Worm (Caenorhabditis elegans) whole organism, young adult: Measurements from ENCODE around the gene cnp-2.
A peak's percentile ranks its signal among the peaks of the same experiment; 100 is the strongest.

Source experiments
- C17E4.6 ChIP-seq: fragments of 200-800 bp; sonication (Bioruptor generic); IDR thresholded peaks from 2 replicates; pipeline ENCODE4 v1.3.6; 2022; ENCODE audit warnings: missing genetic modification reagents, missing genetic modification characterization, missing compliant biosample characterization
- F33H1.4 ChIP-seq: fragments of 200-800 bp; sonication (Bioruptor generic); IDR thresholded peaks from 2 replicates; pipeline ENCODE4 v1.3.6; 2022; ENCODE audit warnings: missing genetic modification reagents, missing genetic modification characterization, missing compliant biosample characterization
- F52B5.7 ChIP-seq: sonication (generic microtip); optimal IDR thresholded peaks from 2 replicates; lab custom pipeline; 2016; ENCODE audit warnings: mild to moderate bottlenecking, missing genetic modification characterization, missing compliant biosample characterization
- F55B11.4 ChIP-seq: sonication (generic microtip); optimal IDR thresholded peaks from 2 replicates; lab custom pipeline; 2016; ENCODE audit warnings: missing compliant biosample characterization, missing genetic modification characterization, borderline replicate concordance; ENCODE audit not compliant: insufficient read depth
- F57A8.1 ChIP-seq: fragments of 200-800 bp; sonication (Bioruptor generic); optimal IDR thresholded peaks from 2 replicates; lab custom pipeline; 2018; ENCODE audit warnings: mild to moderate bottlenecking, missing genetic modification characterization, moderate library complexity, missing compliant biosample characterization
- T07F8.4 ChIP-seq: sonication (generic microtip); optimal IDR thresholded peaks from 2 replicates; lab custom pipeline; 2016; ENCODE audit warnings: mild to moderate bottlenecking, missing genetic modification characterization, moderate library complexity, missing compliant biosample characterization
- Y53G8AR.9 ChIP-seq: fragments of 200-800 bp; sonication (Bioruptor generic); conservative IDR thresholded peaks from 2 replicates; pipeline ENCODE4 v1.3.6; 2022; ENCODE audit warnings: missing genetic modification reagents, missing genetic modification characterization, missing compliant biosample characterization
- Y95B8A.8 ChIP-seq: fragments of 200-800 bp; sonication (Bioruptor generic); IDR thresholded peaks from 2 replicates; pipeline ENCODE4 v1.3.6; 2022; ENCODE audit warnings: missing genetic modification reagents, missing genetic modification characterization, missing compliant biosample characterization
- ZK185.1 ChIP-seq: sonication (generic microtip); optimal IDR thresholded peaks from 2 replicates; lab custom pipeline; 2016; ENCODE audit warnings: mild to moderate bottlenecking, missing genetic modification characterization, missing compliant biosample characterization; ENCODE audit not compliant: poor library complexity, severe bottlenecking
- akir-1 ChIP-seq: fragments of 200-800 bp; sonication (Bioruptor generic); optimal IDR thresholded peaks from 2 replicates; lab custom pipeline; 2018; ENCODE audit warnings: mild to moderate bottlenecking, missing genetic modification characterization, moderate library complexity, missing compliant biosample characterization
- aptf-3 ChIP-seq: fragments of 200-800 bp; sonication (Bioruptor generic); IDR thresholded peaks from 2 replicates; pipeline ENCODE4 v1.3.6; 2022; ENCODE audit warnings: missing genetic modification characterization, missing compliant biosample characterization
- athp-1 ChIP-seq: sonication (generic microtip); optimal IDR thresholded peaks from 2 replicates; lab custom pipeline; 2017; ENCODE audit warnings: mild to moderate bottlenecking, missing genetic modification characterization, missing compliant biosample characterization
- attf-5 ChIP-seq: fragments of 200-800 bp; sonication (Bioruptor generic); optimal IDR thresholded peaks from 2 replicates; lab custom pipeline; 2018; ENCODE audit warnings: mild to moderate bottlenecking, missing genetic modification characterization, missing compliant biosample characterization
- ccch-3 ChIP-seq: fragments of 200-800 bp; sonication (Bioruptor generic); optimal IDR thresholded peaks from 2 replicates; lab custom pipeline; 2018; ENCODE audit warnings: mild to moderate bottlenecking, missing genetic modification characterization, missing compliant biosample characterization
- cebp-1 ChIP-seq, 2 experiments: fragments of 200-800 bp in 1 of 2; sonication (Bioruptor generic) in 1 of 2; sonication (generic microtip) in 1 of 2; IDR thresholded peaks in 1 of 2; optimal IDR thresholded peaks in 1 of 2; 2 replicates each; pipeline versions ENCODE4 v1.3.6 to Lab custom; 2017 to 2022; ENCODE audit warnings: missing compliant biosample characterization in 2 of 2, missing genetic modification characterization in 2 of 2, mild to moderate bottlenecking in 1 of 2, missing genetic modification reagents in 1 of 2, moderate library complexity in 1 of 2
- cebp-2 ChIP-seq: fragments of 200-800 bp; sonication (Bioruptor generic); IDR thresholded peaks from 2 replicates; pipeline ENCODE4 v1.3.6; 2022; ENCODE audit warnings: missing genetic modification characterization, missing compliant biosample characterization
- ceh-58 ChIP-seq: fragments of 200-800 bp; sonication (Bioruptor generic); IDR thresholded peaks from 2 replicates; pipeline ENCODE4 v1.3.6; 2022; ENCODE audit warnings: missing genetic modification characterization, missing compliant biosample characterization
- die-1 ChIP-seq: sonication (generic microtip); optimal IDR thresholded peaks from 2 replicates; lab custom pipeline; 2016; ENCODE audit warnings: missing genotype, mild to moderate bottlenecking, missing genetic modification characterization, missing compliant biosample characterization
- dox-1 ChIP-seq: fragments of 200-800 bp; sonication (Bioruptor generic); IDR thresholded peaks from 2 replicates; pipeline ENCODE4 v1.3.6; 2022; ENCODE audit warnings: missing genetic modification reagents, missing genetic modification characterization, missing compliant biosample characterization
- dpff-1 ChIP-seq: sonication (generic microtip); optimal IDR thresholded peaks from 2 replicates; lab custom pipeline; 2017; ENCODE audit warnings: mild to moderate bottlenecking, missing genetic modification characterization, missing compliant biosample characterization
- efl-1 ChIP-seq: fragments of 150-350 bp; optimal IDR thresholded peaks from 2 replicates; lab custom pipeline; 2014; ENCODE audit warnings: missing biosample characterization, missing genetic modification reagents, missing genetic modification characterization
- egl-18 ChIP-seq: fragments of 200-800 bp; sonication (Bioruptor generic); IDR thresholded peaks from 2 replicates; pipeline ENCODE4 v1.3.6; 2022; ENCODE audit warnings: missing genetic modification reagents, missing genetic modification characterization, missing compliant biosample characterization
- hmg-1.2 ChIP-seq: fragments of 200-800 bp; sonication (Bioruptor generic); IDR thresholded peaks from 2 replicates; pipeline ENCODE4 v1.3.6; 2022; ENCODE audit warnings: missing genetic modification reagents, missing genetic modification characterization, missing compliant biosample characterization
- hmg-20 ChIP-seq: fragments of 200-800 bp; sonication (Bioruptor generic); IDR thresholded peaks from 2 replicates; pipeline ENCODE4 v1.3.6; 2022; ENCODE audit warnings: missing genetic modification reagents, missing genetic modification characterization, missing compliant biosample characterization
- hrde-1 ChIP-seq: sonication (generic microtip); optimal IDR thresholded peaks from 2 replicates; lab custom pipeline; 2016; ENCODE audit warnings: missing genetic modification characterization, mild to moderate bottlenecking, missing compliant biosample characterization, moderate library complexity, missing genotype, missing genetic modification reagents, borderline replicate concordance
- hsf-1 ChIP-seq: fragments of 200-800 bp; sonication (Bioruptor generic); IDR thresholded peaks from 2 replicates; pipeline ENCODE4 v1.3.6; 2022; ENCODE audit warnings: missing genetic modification reagents, missing genetic modification characterization, missing compliant biosample characterization
- lin-40 ChIP-seq: sonication (generic microtip); optimal IDR thresholded peaks from 2 replicates; lab custom pipeline; 2016; ENCODE audit warnings: missing genetic modification characterization, mild to moderate bottlenecking, missing compliant biosample characterization, missing genotype, missing genetic modification reagents
- lin-54 ChIP-seq: fragments of 200-800 bp; sonication (Bioruptor generic); optimal IDR thresholded peaks from 2 replicates; lab custom pipeline; 2018; ENCODE audit warnings: mild to moderate bottlenecking, missing genetic modification characterization, missing compliant biosample characterization
- lir-1 ChIP-seq: fragments of 200-800 bp; sonication (Bioruptor generic); conservative IDR thresholded peaks from 2 replicates; pipeline ENCODE4 v1.3.6; 2022; ENCODE audit warnings: missing genetic modification reagents, missing genetic modification characterization, missing compliant biosample characterization
- lsy-27 ChIP-seq: sonication (generic microtip); optimal IDR thresholded peaks from 2 replicates; lab custom pipeline; 2017; ENCODE audit warnings: missing genetic modification characterization, mild to moderate bottlenecking, missing compliant biosample characterization, antibody characterized with exemption, missing genotype, borderline replicate concordance; ENCODE audit not compliant: insufficient read depth
- nhr-120 ChIP-seq: fragments of 200-800 bp; sonication (Bioruptor generic); IDR thresholded peaks from 2 replicates; pipeline ENCODE4 v1.3.6; 2022; ENCODE audit warnings: missing genetic modification characterization, missing compliant biosample characterization
- nhr-179 ChIP-seq: sonication (generic microtip); optimal IDR thresholded peaks from 2 replicates; lab custom pipeline; 2016; ENCODE audit warnings: mild to moderate bottlenecking, missing genetic modification characterization, missing compliant biosample characterization
- nhr-27 ChIP-seq: fragments of 200-800 bp; sonication (Bioruptor generic); optimal IDR thresholded peaks from 2 replicates; lab custom pipeline; 2018; ENCODE audit warnings: mild to moderate bottlenecking, missing genetic modification characterization, moderate library complexity, missing compliant biosample characterization
- pbrm-1 ChIP-seq: fragments of 200-800 bp; sonication (Bioruptor generic); IDR thresholded peaks from 2 replicates; pipeline ENCODE4 v1.3.6; 2022; ENCODE audit warnings: missing genetic modification reagents, missing genetic modification characterization, missing compliant biosample characterization
- rec-8 ChIP-seq, 2 experiments: sonication (generic microtip); optimal IDR thresholded peaks; 2 replicates each; lab custom pipeline; 2016; ENCODE audit warnings: mild to moderate bottlenecking in 2 of 2, missing genetic modification characterization in 2 of 2, missing genetic modification reagents in 2 of 2, missing genotype in 2 of 2, missing biosample characterization in 1 of 2, missing compliant biosample characterization in 1 of 2, moderate library complexity in 1 of 2
- sea-2 ChIP-seq: fragments of 200-800 bp; sonication (Bioruptor generic); IDR thresholded peaks from 2 replicates; pipeline ENCODE4 v1.3.6; 2022; ENCODE audit warnings: missing genetic modification characterization, missing compliant biosample characterization
- snpc-1.1 ChIP-seq: sonication (generic microtip); optimal IDR thresholded peaks from 2 replicates; lab custom pipeline; 2017; ENCODE audit warnings: missing genetic modification characterization, mild to moderate bottlenecking, missing compliant biosample characterization, antibody characterized with exemption, moderate library complexity, missing genotype, missing genetic modification reagents; ENCODE audit not compliant: insufficient read depth
- snpc-1.3 ChIP-seq: sonication (generic microtip); optimal IDR thresholded peaks from 2 replicates; lab custom pipeline; 2017; ENCODE audit warnings: missing genetic modification characterization, mild to moderate bottlenecking, missing compliant biosample characterization, antibody characterized with exemption, moderate library complexity, missing genotype, missing genetic modification reagents; ENCODE audit not compliant: insufficient read depth
- snpc-3.4 ChIP-seq: sonication (generic microtip); optimal IDR thresholded peaks from 2 replicates; lab custom pipeline; 2017; ENCODE audit warnings: missing genetic modification characterization, mild to moderate bottlenecking, missing compliant biosample characterization, antibody characterized with exemption, moderate library complexity, missing genotype, missing genetic modification reagents
- somi-1 ChIP-seq: fragments of 200-800 bp; sonication (Bioruptor generic); optimal IDR thresholded peaks from 2 replicates; lab custom pipeline; 2018; ENCODE audit warnings: mild to moderate bottlenecking, missing genetic modification characterization, missing compliant biosample characterization
- sptf-2 ChIP-seq: fragments of 200-800 bp; sonication (Bioruptor generic); optimal IDR thresholded peaks from 2 replicates; lab custom pipeline; 2018; ENCODE audit warnings: mild to moderate bottlenecking, missing genetic modification characterization, missing compliant biosample characterization
- tbx-9 ChIP-seq: sonication (generic microtip); optimal IDR thresholded peaks from 2 replicates; lab custom pipeline; 2016; ENCODE audit warnings: borderline replicate concordance, missing genetic modification characterization, inconsistent platforms, missing compliant biosample characterization
- unc-62 ChIP-seq: fragments of 150-350 bp; optimal IDR thresholded peaks from 2 replicates; lab custom pipeline; 2014; ENCODE audit warnings: missing biosample characterization, missing genetic modification reagents, missing genetic modification characterization
- xnd-1 ChIP-seq: sonication (generic microtip); optimal IDR thresholded peaks from 2 replicates; lab custom pipeline; 2016; ENCODE audit warnings: missing genotype, missing genetic modification reagents, missing genetic modification characterization, missing compliant biosample characterization
- zim-3 ChIP-seq: sonication (generic microtip); optimal IDR thresholded peaks from 2 replicates; lab custom pipeline; 2017; ENCODE audit warnings: mild to moderate bottlenecking, missing genetic modification characterization, moderate library complexity, missing compliant biosample characterization
- ztf-3 ChIP-seq: fragments of 200-800 bp; sonication (Bioruptor generic); optimal IDR thresholded peaks from 2 replicates; lab custom pipeline; 2018; ENCODE audit warnings: mild to moderate bottlenecking, missing genetic modification characterization, missing compliant biosample characterization

Gene cnp-2

DNA sequence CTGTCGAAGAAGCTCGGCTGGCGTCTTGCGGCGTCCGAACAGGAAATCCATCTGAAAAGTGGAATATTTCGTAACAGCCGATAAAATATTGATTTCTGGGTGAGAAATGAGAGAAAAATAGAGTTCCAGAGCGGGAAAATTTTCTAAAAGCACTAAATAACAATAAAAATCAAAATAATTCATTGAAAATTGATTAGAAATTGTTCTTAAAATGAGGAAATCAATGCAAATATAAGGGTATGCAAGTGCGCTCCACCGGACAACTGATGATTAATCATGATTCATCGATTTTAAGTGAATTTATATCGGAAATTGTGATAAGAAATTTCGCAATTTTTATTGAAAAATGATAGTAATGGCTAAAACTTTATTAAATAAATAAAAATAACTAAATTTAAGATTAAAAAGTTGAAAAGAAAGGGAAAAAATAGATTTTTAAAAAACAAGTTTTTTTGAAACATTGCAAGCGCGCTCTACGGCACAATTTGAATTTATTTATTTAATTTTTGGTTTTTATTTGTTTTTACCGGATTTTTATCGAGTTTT is 7.6 kb downstream of the cnp-2 start, which contains the start of the genes vps-2 and tiar-2:
TSS of gene vps-2 (minus strand) at position 51 of the 546 bp plus-strand sequence.
TSS of gene tiar-2 (plus strand) at position 520 of the 546 bp plus-strand sequence.
- TF ChIP-seq athp-1, result no peak
- TF ChIP-seq tbx-9 (tag; lab: Kevin White, UChicago), result no peak
- TF ChIP-seq sea-2 (GFP tag; lab: Robert Waterston, UW), result no peak
- TF ChIP-seq die-1, result no peak
- TF ChIP-seq F33H1.4 (GFP tag; lab: Robert Waterston, UW), result no peak
- TF ChIP-seq ztf-3, result no peak
- TF ChIP-seq sptf-2 (GFP tag; lab: Kevin White, UChicago), result no peak
- TF ChIP-seq F52B5.7, result no peak
- no peak for TF ChIP-seq cebp-2 (GFP tag; lab: Robert Waterston, UW)
- TF ChIP-seq dpff-1 (tag; lab: Kevin White, UChicago), result no peak
- TF ChIP-seq snpc-1.1 (tag; lab: Kevin White, UChicago), result no peak
- no peak for TF ChIP-seq Y95B8A.8 (GFP tag; lab: Robert Waterston, UW)
- no peak for TF ChIP-seq zim-3
- no peak for TF ChIP-seq lir-1 (GFP tag; lab: Robert Waterston, UW)
- TF ChIP-seq dox-1, result 0 out of 2 replicates have a peak, but pooled peaks have one; percentile 18
- peak; percentile 22 for TF ChIP-seq snpc-3.4 (tag; lab: Kevin White, UChicago)
- TF ChIP-seq F57A8.1 (GFP tag; lab: Kevin White, UChicago), result no peak
- TF ChIP-seq unc-62 (GFP tag; lab: Kevin White, UChicago), result no peak
- no peak for TF ChIP-seq snpc-1.3 (tag; lab: Kevin White, UChicago)
- no peak for TF ChIP-seq C17E4.6 (GFP tag; lab: Robert Waterston, UW)
- no peak for TF ChIP-seq hsf-1 (GFP tag; lab: Robert Waterston, UW)
- no peak for TF ChIP-seq nhr-120
- no peak for TF ChIP-seq egl-18 (GFP tag; lab: Robert Waterston, UW)
- 0 out of 2 replicates have a peak, but pooled peaks have one; percentile 35 for TF ChIP-seq Y53G8AR.9 (GFP tag; lab: Robert Waterston, UW)
- no peak for TF ChIP-seq nhr-27 (tag; lab: Kevin White, UChicago)
- TF ChIP-seq xnd-1 (tag; lab: Kevin White, UChicago), result no peak
- peak; percentile 66 for TF ChIP-seq lin-40 (tag; lab: Kevin White, UChicago)
- TF ChIP-seq akir-1, result no peak
- no peak for TF ChIP-seq ceh-58
- peak; percentile 39 for TF ChIP-seq lin-54
- no peak for TF ChIP-seq hmg-20 (GFP tag; lab: Robert Waterston, UW)
- TF ChIP-seq T07F8.4 (tag; lab: Kevin White, UChicago), result no peak
- TF ChIP-seq hmg-1.2 (GFP tag; lab: Robert Waterston, UW), result peak; percentile 54
- TF ChIP-seq pbrm-1, result peak; percentile 35; the same call in 1 of the 2 replicates
- TF ChIP-seq efl-1, result no peak
- peak; percentile 90 for TF ChIP-seq attf-5 (GFP tag; lab: Kevin White, UChicago)
- no peak for TF ChIP-seq ccch-3 (GFP tag; lab: Kevin White, UChicago)
- TF ChIP-seq rec-8 (tag; optimal IDR thresholded peaks at IDR 0.05; lab: Kevin White, UChicago), result no peak
- TF ChIP-seq somi-1 (GFP tag; lab: Kevin White, UChicago), result no peak
- TF ChIP-seq ZK185.1, result no peak
- no peak for TF ChIP-seq hrde-1 (tag; lab: Kevin White, UChicago)
- TF ChIP-seq nhr-179 (tag; lab: Kevin White, UChicago), result no peak
- TF ChIP-seq cebp-1 (GFP tag; IDR thresholded peaks at IDR 0.05; lab: Robert Waterston, UW), result no peak; the same call in 1 of the 2 replicates
- TF ChIP-seq cebp-1 (tag; optimal IDR thresholded peaks at IDR 0.05; lab: Kevin White, UChicago), result peak; percentile 87
- TF ChIP-seq F55B11.4, result no peak
- no peak for TF ChIP-seq lsy-27 (tag; lab: Kevin White, UChicago)
- TF ChIP-seq aptf-3 (GFP tag; lab: Robert Waterston, UW), result no peak
